Fruit fly (Drosophila melanogaster) whole organism, prepupa: ENCODE measurements around the gene CG15169.

Source experiments
- CG11762 ChIP-seq: fragments of 200-800 bp; sonication (Bioruptor generic); optimal IDR thresholded peaks from 3 replicates; lab custom pipeline; 2016; ENCODE audit warnings: missing biosample characterization, missing genetic modification characterization; ENCODE audit not compliant: insufficient read depth
- CG32006 ChIP-seq: fragments of 200-800 bp; sonication (Bioruptor generic); optimal IDR thresholded peaks from 3 replicates; lab custom pipeline; 2017; ENCODE audit warnings: missing biosample characterization, mild to moderate bottlenecking, missing genetic modification characterization
- CG3919 ChIP-seq: fragments of 200-800 bp; sonication (Bioruptor generic); optimal IDR thresholded peaks from 3 replicates; lab custom pipeline; 2016; ENCODE audit warnings: missing biosample characterization, missing genetic modification characterization
- CG4318 ChIP-seq: fragments of 200-800 bp; sonication (Bioruptor generic); optimal IDR thresholded peaks from 3 replicates; lab custom pipeline; 2017; ENCODE audit warnings: missing biosample characterization, mild to moderate bottlenecking, missing genetic modification characterization
- CG6854 ChIP-seq: fragments of 200-800 bp; sonication (Bioruptor generic); optimal IDR thresholded peaks from 2 replicates; lab custom pipeline; 2017; ENCODE audit warnings: missing biosample characterization, mild to moderate bottlenecking, missing genetic modification characterization
- Ets21C ChIP-seq: fragments of 200-800 bp; sonication (Bioruptor generic); optimal IDR thresholded peaks from 3 replicates; lab custom pipeline; 2016; ENCODE audit warnings: missing biosample characterization, missing genetic modification characterization
- Hr39 ChIP-seq: fragments of 200-800 bp; sonication (Bioruptor generic); optimal IDR thresholded peaks from 2 replicates; lab custom pipeline; 2016; ENCODE audit warnings: missing biosample characterization, missing genetic modification characterization
- Sox102F ChIP-seq: fragments of 200-800 bp; sonication (Bioruptor generic); optimal IDR thresholded peaks from 2 replicates; lab custom pipeline; 2016; ENCODE audit warnings: missing biosample characterization, mild to moderate bottlenecking, missing genetic modification characterization
- dac ChIP-seq: fragments of 200-800 bp; sonication (Bioruptor generic); optimal IDR thresholded peaks from 2 replicates; lab custom pipeline; 2017; ENCODE audit warnings: missing biosample characterization, mild to moderate bottlenecking, missing genetic modification characterization
- fd59A ChIP-seq: fragments of 200-800 bp; sonication (Bioruptor generic); optimal IDR thresholded peaks from 2 replicates; lab custom pipeline; 2017; ENCODE audit warnings: missing biosample characterization, mild to moderate bottlenecking, missing genetic modification characterization, missing genetic modification reagents
- net ChIP-seq: fragments of 200-800 bp; sonication (Bioruptor generic); optimal IDR thresholded peaks from 3 replicates; lab custom pipeline; 2016; ENCODE audit warnings: missing biosample characterization, missing genetic modification characterization
- spab ChIP-seq: fragments of 200-800 bp; sonication (Bioruptor generic); optimal IDR thresholded peaks from 2 replicates; lab custom pipeline; 2017; ENCODE audit warnings: missing biosample characterization, mild to moderate bottlenecking, missing genetic modification characterization, missing genetic modification reagents

- TF ChIP-seq CG6854 (GFP tag; lab: Kevin White, UChicago) (no peak), CG3919 (GFP tag; lab: Kevin White, UChicago) (no peak), spab (GFP tag; lab: Kevin White, UChicago) (no peak), CG4318 (GFP tag; lab: Kevin White, UChicago) (no peak), Sox102F (no peak), net (no peak), Hr39 (no peak), CG32006 (GFP tag; lab: Kevin White, UChicago) (no peak), dac (GFP tag; lab: Kevin White, UChicago) (no peak), Ets21C (no peak), fd59A (GFP tag; lab: Kevin White, UChicago) (no peak), CG11762 (GFP tag; lab: Kevin White, UChicago) (no peak)
Measured at dm6 chr2L:19033288-19033687, 42.5 kb downstream of the CG15169 start, which contains the start of gene hook.
